Worm (Caenorhabditis elegans): Measurements from ENCODE around the gene F09E5.14.

The F09E5.14 gene

ce11 chrII:5379614-5380077 is 35.0 kb upstream of the F09E5.14 start, which contains the start of gene pkc-3 (continued):
- TF ChIP-seq ceh-40 (GFP tag; IDR thresholded peaks at IDR 0.05) (0 out of 2 replicates have a peak, but pooled peaks have one; percentile 10), nhr-179 (tag; optimal IDR thresholded peaks at IDR 0.05) (no peak), mcd-1 (GFP tag; IDR thresholded peaks at IDR 0.05) (peak; percentile 47; the same call in 1 of the 2 replicates), snpc-1.1 (tag; optimal IDR thresholded peaks at IDR 0.05; ENCODE audit: insufficient read depth) (no peak), rpc-1 (optimal IDR thresholded peaks at IDR 0.05) (no peak), rpc-1 (tag; optimal IDR thresholded peaks at IDR 0.05) (no peak), T07F8.4 (tag; optimal IDR thresholded peaks at IDR 0.05) (no peak), F55B11.4 (tag; optimal IDR thresholded peaks at IDR 0.05; ENCODE audit: borderline replicate concordance, insufficient read depth) (no peak), xnd-1 (tag; optimal IDR thresholded peaks at IDR 0.05) (peak; percentile 32), snpc-1.3 (tag; optimal IDR thresholded peaks at IDR 0.05; ENCODE audit: insufficient read depth) (peak; percentile 30), Y53F4B.3 (GFP tag; IDR thresholded peaks at IDR 0.05) (no peak), attf-6 (GFP tag; IDR thresholded peaks at IDR 0.05) (peak; percentile 45; the same call in 1 of the 2 replicates), F39B2.1 (GFP tag; IDR thresholded peaks at IDR 0.05) (0 out of 2 replicates have a peak, but pooled peaks have one; percentile 54), tlf-1 (GFP tag; optimal IDR thresholded peaks at IDR 0.05) (peak; percentile 72), nfya-2 (GFP tag; IDR thresholded peaks at IDR 0.05) (no peak), lir-1 (GFP tag; conservative IDR thresholded peaks at IDR 0.05) (0 out of 2 replicates have a peak, but pooled peaks have one; percentile 41), nhr-80 (tag; optimal IDR thresholded peaks at IDR 0.05) (peak; percentile 97), aptf-3 (GFP tag; IDR thresholded peaks at IDR 0.05) (no peak), bed-1 (GFP tag; IDR thresholded peaks at IDR 0.05) (no peak), attf-5 (GFP tag; optimal IDR thresholded peaks at IDR 0.05) (peak; percentile 87), dpl-1 (GFP tag; optimal IDR thresholded peaks at IDR 0.05) (no peak), ztf-26 (tag; optimal IDR thresholded peaks at IDR 0.05) (peak; percentile 51), aptf-2 (GFP tag; conservative IDR thresholded peaks at IDR 0.05) (no peak), nhr-27 (tag; optimal IDR thresholded peaks at IDR 0.05) (no peak), F33H1.4 (GFP tag; IDR thresholded peaks at IDR 0.05) (peak; percentile 29; the same call in 1 of the 2 replicates), B0336.3 (GFP tag; IDR thresholded peaks at IDR 0.05) (peak; percentile 92), lin-40 (tag; optimal IDR thresholded peaks at IDR 0.05) (peak; percentile 62), snpc-3.4 (tag; optimal IDR thresholded peaks at IDR 0.05) (peak; percentile 80), F23B12.7 (tag; optimal IDR thresholded peaks at IDR 0.05; ENCODE audit: insufficient read depth) (no peak), egl-18 (GFP tag; IDR thresholded peaks at IDR 0.05) (0 out of 2 replicates have a peak, but pooled peaks have one; percentile 3), F52B5.7 (tag; optimal IDR thresholded peaks at IDR 0.05) (peak; percentile 53), egrh-3 (GFP tag; IDR thresholded peaks at IDR 0.05) (peak; percentile 35; the same call in 1 of the 2 replicates), F57A8.1 (GFP tag; optimal IDR thresholded peaks at IDR 0.05) (no peak), nhr-120 (GFP tag; IDR thresholded peaks at IDR 0.05) (no peak), madf-3 (GFP tag; IDR thresholded peaks at IDR 0.05) (peak; percentile 72), madf-6 (GFP tag; IDR thresholded peaks at IDR 0.05) (peak; percentile 70; the same call in 1 of the 2 replicates), cebp-1 (GFP tag; IDR thresholded peaks at IDR 0.05) (no peak), cebp-1 (tag; optimal IDR thresholded peaks at IDR 0.05) (peak; percentile 65), mes-4 (tag; optimal IDR thresholded peaks at IDR 0.05) (no peak), hsf-1 (GFP tag; IDR thresholded peaks at IDR 0.05) (peak; percentile 75), repo-1 (tag; optimal IDR thresholded peaks at IDR 0.05) (peak; percentile 79), mxl-1 (tag; optimal IDR thresholded peaks at IDR 0.05) (no peak), dpff-1 (tag; optimal IDR thresholded peaks at IDR 0.05) (peak; percentile 44), lsy-27 (tag; optimal IDR thresholded peaks at IDR 0.05; ENCODE audit: borderline replicate concordance, insufficient read depth) (no peak), ekl-4 (GFP tag; IDR thresholded peaks at IDR 0.05) (peak; percentile 78), fkh-3 (tag; optimal IDR thresholded peaks at IDR 0.05) (no peak), F37B4.10 (GFP tag; IDR thresholded peaks at IDR 0.05) (0 out of 2 replicates have a peak, but pooled peaks have one; percentile 7), chd-7 (tag; optimal IDR thresholded peaks at IDR 0.05) (peak; percentile 82)

Data from whole organism, young adult.